Worm (Caenorhabditis elegans) whole organism, L4/young adult: Measurements from ENCODE around the gene clec-150.

Source experiments
- W03F9.2 ChIP-seq: fragments of 150-350 bp; optimal IDR thresholded peaks from 2 replicates; lab custom pipeline; 2014; ENCODE audit warnings: missing biosample characterization, missing genetic modification characterization
- dao-5 ChIP-seq: sonication (generic microtip); optimal IDR thresholded peaks from 2 replicates; lab custom pipeline; 2016; ENCODE audit warnings: missing genotype, missing genetic modification characterization, moderate library complexity, missing compliant biosample characterization

DNA sequence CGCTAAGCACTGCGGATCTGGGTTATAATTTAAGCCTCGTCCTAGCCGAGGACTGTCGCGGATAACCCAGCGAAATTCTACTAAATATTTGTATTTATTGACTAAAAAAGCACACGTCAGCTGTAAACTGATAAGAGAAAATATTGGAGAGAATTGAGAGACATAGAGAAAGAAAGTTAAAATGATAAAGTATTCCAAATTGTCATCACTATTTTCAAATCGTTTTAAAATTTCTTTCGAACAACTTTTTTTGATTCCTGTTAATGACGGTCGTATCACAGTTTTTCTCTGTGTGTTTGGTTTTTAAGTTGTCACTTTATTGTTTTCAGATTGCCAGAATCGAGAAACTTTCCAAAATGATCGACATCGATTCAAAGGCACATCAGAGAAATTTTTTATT, 40.6 kb upstream of the clec-150 start, which contains the start of gene fbxa-51:
- TF ChIP-seq dao-5 (no peak), W03F9.2 (tag; lab: Kevin White, UChicago) (no peak)
